Comparison of ENCODE assay signal across 1 fruit fly cellular context in genomic region chr3L:17846169-17846981, dm6.
TF ChIP-seq lines count a peak whose summit lies in the region.

Gene MED19, minus strand, starts transcription at chr3L:17846501.
Gene CG7430, plus strand, starts transcription at chr3L:17846916.

TF ChIP-seq in whole organism, embryonic, 481 proteins besides CTCF, POLR2A, EP300 and RAD21 (continued from another document):
- TF ChIP-seq CG8290 (GFP tag; optimal IDR thresholded peaks at IDR 0.05; lab: Kevin White, UChicago) (peak; percentile 11), CG8290 (tag; optimal IDR thresholded peaks at IDR 0.05; lab: Kevin White, UChicago) (peak in 1 of 2 experiments; percentile 68), mirr (GFP tag; optimal IDR thresholded peaks at IDR 0.05; lab: Kevin White, UChicago) (peak; percentile 48), h (optimal IDR thresholded peaks at IDR 0.05; lab: Kevin White, UChicago) (no peak), az2 (GFP tag; optimal IDR thresholded peaks at IDR 0.05; lab: Kevin White, UChicago) (no peak), ac (GFP tag; optimal IDR thresholded peaks at IDR 0.05; lab: Kevin White, UChicago) (peak; percentile 34), CG34224 (GFP tag; IDR thresholded peaks at IDR 0.05; lab: Robert Waterston, UW; ENCODE audit: partially characterized antibody) (peak; percentile 28; the same call in 1 of the 3 replicates), CG11560 (tag; IDR thresholded peaks at IDR 0.05; lab: Robert Waterston, UW) (peak; percentile 94), HHEX (GFP tag; optimal IDR thresholded peaks at IDR 0.05; lab: Kevin White, UChicago) (peak; percentile 2), trem (tag; optimal IDR thresholded peaks at IDR 0.05; lab: Kevin White, UChicago) (peak; percentile 36), pita (GFP tag; optimal IDR thresholded peaks at IDR 0.05; lab: Kevin White, UChicago) (no peak), amos (GFP tag; IDR thresholded peaks at IDR 0.05; lab: Robert Waterston, UW; ENCODE audit: partially characterized antibody) (peak; percentile 62), NK7.1 (GFP tag; optimal IDR thresholded peaks at IDR 0.05; lab: Kevin White, UChicago) (no peak), pzg (GFP tag; optimal IDR thresholded peaks at IDR 0.05; lab: Kevin White, UChicago) (peak; percentile 91), slbo (GFP tag; IDR thresholded peaks at IDR 0.05; lab: Robert Waterston, UW) (peak; percentile 24; the same call in 1 of the 2 replicates), CG31365 (tag; optimal IDR thresholded peaks at IDR 0.05; lab: Kevin White, UChicago) (no peak), Hsf (GFP tag; optimal IDR thresholded peaks at IDR 0.05; lab: Kevin White, UChicago) (no peak), trh (GFP tag; optimal IDR thresholded peaks at IDR 0.05; lab: Kevin White, UChicago) (no peak), Hmr (GFP tag; optimal IDR thresholded peaks at IDR 0.05; lab: Kevin White, UChicago) (peak; percentile 45), CG7745 (tag; optimal IDR thresholded peaks at IDR 0.05; lab: Kevin White, UChicago) (peak; percentile 1), Xbp1 (GFP tag; optimal IDR thresholded peaks at IDR 0.05; lab: Kevin White, UChicago) (peak; percentile 14), gt (GFP tag; IDR thresholded peaks at IDR 0.05; lab: Robert Waterston, UW) (no peak), Dp (GFP tag; optimal IDR thresholded peaks at IDR 0.05; lab: Kevin White, UChicago) (peak; percentile 13), Fer2 (tag; optimal IDR thresholded peaks at IDR 0.05; lab: Kevin White, UChicago) (no peak), CG14710 (tag; optimal IDR thresholded peaks at IDR 0.05; lab: Kevin White, UChicago) (peak; percentile 59), tio (GFP tag; optimal IDR thresholded peaks at IDR 0.05; lab: Kevin White, UChicago) (no peak), nom (GFP tag; optimal IDR thresholded peaks at IDR 0.05; lab: Kevin White, UChicago) (peak; percentile 70), CG12071 (GFP tag; optimal IDR thresholded peaks at IDR 0.05; lab: Kevin White, UChicago) (no peak), ci (GFP tag; IDR thresholded peaks at IDR 0.05; lab: Robert Waterston, UW) (peak; percentile 68), mld (GFP tag; IDR thresholded peaks at IDR 0.05; lab: Robert Waterston, UW; ENCODE audit: partially characterized antibody) (0 out of 3 replicates have a peak, but pooled peaks have one; percentile 50), tll (GFP tag; optimal IDR thresholded peaks at IDR 0.05; lab: Kevin White, UChicago) (peak in 1 of 2 experiments; percentile 25), Trl (optimal IDR thresholded peaks at IDR 0.05; lab: Kevin White, UChicago) (peak in 1 of 2 experiments; percentile 26), Trl (GFP tag; optimal IDR thresholded peaks at IDR 0.05; lab: Kevin White, UChicago) (no peak), CG17361 (GFP tag; IDR thresholded peaks at IDR 0.05; lab: Robert Waterston, UW) (peak; percentile 54; the same call in 2 of the 3 replicates), CG2116 (GFP tag; optimal IDR thresholded peaks at IDR 0.05; lab: Kevin White, UChicago) (peak; percentile 99), CG10979 (tag; optimal IDR thresholded peaks at IDR 0.05; lab: Kevin White, UChicago) (peak; percentile 27), CG1603 (tag; optimal IDR thresholded peaks at IDR 0.05; lab: Kevin White, UChicago) (peak; percentile 61), CG12391 (tag; optimal IDR thresholded peaks at IDR 0.05; lab: Kevin White, UChicago) (peak; percentile 22), NFAT (GFP tag; IDR thresholded peaks at IDR 0.05; lab: Robert Waterston, UW) (peak; percentile 55), gsb-n (tag; optimal IDR thresholded peaks at IDR 0.05; lab: Kevin White, UChicago) (no peak), Opbp (GFP tag; IDR thresholded peaks at IDR 0.05; lab: Robert Waterston, UW; ENCODE audit: partially characterized antibody) (peak; percentile 60; the same call in 2 of the 3 replicates), CG17912 (GFP tag; optimal IDR thresholded peaks at IDR 0.05; lab: Kevin White, UChicago) (peak; percentile 31), sr (GFP tag; IDR thresholded peaks at IDR 0.05; lab: Robert Waterston, UW) (peak; percentile 65; the same call in 2 of the 3 replicates), CG34376 (GFP tag; optimal IDR thresholded peaks at IDR 0.05; lab: Kevin White, UChicago) (peak; percentile 50), ato (GFP tag; IDR thresholded peaks at IDR 0.05; lab: Robert Waterston, UW; ENCODE audit: partially characterized antibody) (peak; percentile 9; the same call in 1 of the 2 replicates), Nf-YC (tag; optimal IDR thresholded peaks at IDR 0.05; lab: Kevin White, UChicago) (peak; percentile 2), CG4617 (GFP tag; optimal IDR thresholded peaks at IDR 0.05; lab: Kevin White, UChicago; ENCODE audit: borderline replicate concordance) (peak; percentile 79), CG8944 (GFP tag; optimal IDR thresholded peaks at IDR 0.05; lab: Kevin White, UChicago) (no peak), her (GFP tag; optimal IDR thresholded peaks at IDR 0.05; lab: Kevin White, UChicago) (peak; percentile 46), Gug (GFP tag; IDR thresholded peaks at IDR 0.05; lab: Robert Waterston, UW) (no peak), zfh2 (GFP tag; optimal IDR thresholded peaks at IDR 0.05; lab: Kevin White, UChicago) (no peak), nerfin-1 (tag; optimal IDR thresholded peaks at IDR 0.05; lab: Kevin White, UChicago) (peak; percentile 32), CG9817 (tag; optimal IDR thresholded peaks at IDR 0.05; lab: Kevin White, UChicago) (no peak), CG33213 (GFP tag; optimal IDR thresholded peaks at IDR 0.05; lab: Kevin White, UChicago) (peak; percentile 45), Mrtf (GFP tag; IDR thresholded peaks at IDR 0.05; lab: Robert Waterston, UW) (no peak), ftz-f1 (GFP tag; optimal IDR thresholded peaks at IDR 0.05; lab: Kevin White, UChicago) (peak; percentile 96), Lhr (GFP tag; optimal IDR thresholded peaks at IDR 0.05; lab: Kevin White, UChicago) (peak; percentile 79), CG17829 (tag; optimal IDR thresholded peaks at IDR 0.05; lab: Kevin White, UChicago) (peak; percentile 29), Tbp (GFP tag; optimal IDR thresholded peaks at IDR 0.05; lab: Kevin White, UChicago) (no peak), CG17612 (GFP tag; IDR thresholded peaks at IDR 0.05; lab: Robert Waterston, UW) (no peak), CG31441 (GFP tag; IDR thresholded peaks at IDR 0.05; lab: Robert Waterston, UW) (peak; percentile 43), gcm (GFP tag; optimal IDR thresholded peaks at IDR 0.05; lab: Kevin White, UChicago) (peak; percentile 20), CG7928 (GFP tag; optimal IDR thresholded peaks at IDR 0.05; lab: Kevin White, UChicago) (peak; percentile 62), B-H1 (GFP tag; IDR thresholded peaks at IDR 0.05; lab: Robert Waterston, UW) (no peak), wek (GFP tag; optimal IDR thresholded peaks at IDR 0.05; lab: Kevin White, UChicago) (peak; percentile 16), CG10366 (GFP tag; IDR thresholded peaks at IDR 0.05; lab: Robert Waterston, UW) (no peak), CG6254 (GFP tag; optimal IDR thresholded peaks at IDR 0.05; lab: Kevin White, UChicago) (no peak), CG13296 (GFP tag; optimal IDR thresholded peaks at IDR 0.05; lab: Kevin White, UChicago) (peak; percentile 12), wor (GFP tag; IDR thresholded peaks at IDR 0.05; lab: Robert Waterston, UW) (no peak), MESR4 (GFP tag; optimal IDR thresholded peaks at IDR 0.05; lab: Kevin White, UChicago) (peak; percentile 100), hbn (GFP tag; IDR thresholded peaks at IDR 0.05; lab: Robert Waterston, UW; ENCODE audit: partially characterized antibody) (peak; percentile 59), CG12659 (GFP tag; optimal IDR thresholded peaks at IDR 0.05; lab: Kevin White, UChicago) (peak; percentile 73), Stat92E (GFP tag; optimal IDR thresholded peaks at IDR 0.05; lab: Kevin White, UChicago) (peak in 1 of 3 experiments; percentile 14), Nf-YB (GFP tag; optimal IDR thresholded peaks at IDR 0.05; lab: Kevin White, UChicago) (no peak), CG16813 (GFP tag; IDR thresholded peaks at IDR 0.05; lab: Robert Waterston, UW; ENCODE audit: partially characterized antibody) (peak; percentile 49), crp (GFP tag; optimal IDR thresholded peaks at IDR 0.05; lab: Kevin White, UChicago) (peak in 1 of 2 experiments; percentile 34), Ets97D (GFP tag; optimal IDR thresholded peaks at IDR 0.05; lab: Kevin White, UChicago) (peak; percentile 72), phol (tag; optimal IDR thresholded peaks at IDR 0.05; lab: Kevin White, UChicago) (peak; percentile 98), nmo (GFP tag; optimal IDR thresholded peaks at IDR 0.05; lab: Kevin White, UChicago) (peak; percentile 45), CoRest (tag; optimal IDR thresholded peaks at IDR 0.05; lab: Kevin White, UChicago) (peak; percentile 46), CG10147 (GFP tag; optimal IDR thresholded peaks at IDR 0.05; lab: Kevin White, UChicago) (peak; percentile 27), Fer1 (GFP tag; optimal IDR thresholded peaks at IDR 0.05; lab: Kevin White, UChicago) (peak; percentile 70), CG9437 (GFP tag; optimal IDR thresholded peaks at IDR 0.05; lab: Kevin White, UChicago) (peak; percentile 20), CG10565 (GFP tag; optimal IDR thresholded peaks at IDR 0.05; lab: Kevin White, UChicago) (no peak), Dref (GFP tag; IDR thresholded peaks at IDR 0.05; lab: Robert Waterston, UW) (peak; percentile 76), CG10267 (tag; optimal IDR thresholded peaks at IDR 0.05; lab: Kevin White, UChicago) (peak; percentile 21), Jarid2 (GFP tag; optimal IDR thresholded peaks at IDR 0.05; lab: Kevin White, UChicago) (peak; percentile 84), vvl (GFP tag; IDR thresholded peaks at IDR 0.05; lab: Robert Waterston, UW) (peak; percentile 20; the same call in 1 of the 2 replicates), D19A (tag; optimal IDR thresholded peaks at IDR 0.05; lab: Kevin White, UChicago) (no peak), CG1647 (GFP tag; optimal IDR thresholded peaks at IDR 0.05; lab: Kevin White, UChicago) (no peak), knrl (GFP tag; IDR thresholded peaks at IDR 0.05; lab: Robert Waterston, UW; ENCODE audit: partially characterized antibody) (peak; percentile 44; the same call in 2 of the 3 replicates), chm (GFP tag; IDR thresholded peaks at IDR 0.05; lab: Robert Waterston, UW) (0 out of 2 replicates have a peak, but pooled peaks have one; percentile 37), Adf1 (GFP tag; IDR thresholded peaks at IDR 0.05; lab: Robert Waterston, UW) (peak; percentile 36; the same call in 1 of the 2 replicates), caup (GFP tag; optimal IDR thresholded peaks at IDR 0.05; lab: Kevin White, UChicago; ENCODE audit: severe bottlenecking) (no peak), BEAF-32 (GFP tag; optimal IDR thresholded peaks at IDR 0.05; lab: Kevin White, UChicago) (peak; percentile 80), aop (GFP tag; IDR thresholded peaks at IDR 0.05; lab: Robert Waterston, UW) (no peak), CG17328 (GFP tag; IDR thresholded peaks at IDR 0.05; lab: Robert Waterston, UW) (0 out of 2 replicates have a peak, but pooled peaks have one; percentile 7), PHDP (tag; optimal IDR thresholded peaks at IDR 0.05; lab: Kevin White, UChicago) (peak; percentile 23), unpg (GFP tag; optimal IDR thresholded peaks at IDR 0.05; lab: Kevin White, UChicago) (peak; percentile 35), unc-4 (GFP tag; IDR thresholded peaks at IDR 0.05; lab: Robert Waterston, UW; ENCODE audit: partially characterized antibody) (no peak), Ptx1 (GFP tag; IDR thresholded peaks at IDR 0.05; lab: Robert Waterston, UW) (peak; percentile 17; the same call in 1 of the 2 replicates), CG7271 (tag; optimal IDR thresholded peaks at IDR 0.05; lab: Kevin White, UChicago) (peak; percentile 51), CG2712 (tag; optimal IDR thresholded peaks at IDR 0.05; lab: Kevin White, UChicago) (peak; percentile 26), NfI (GFP tag; optimal IDR thresholded peaks at IDR 0.05; lab: Kevin White, UChicago) (peak; percentile 1), dm (GFP tag; optimal IDR thresholded peaks at IDR 0.05; lab: Kevin White, UChicago) (peak; percentile 34), zen (tag; optimal IDR thresholded peaks at IDR 0.05; lab: Kevin White, UChicago) (peak; percentile 61), stwl (tag; optimal IDR thresholded peaks at IDR 0.05; lab: Kevin White, UChicago) (peak; percentile 36), sna (GFP tag; IDR thresholded peaks at IDR 0.05; lab: Robert Waterston, UW; ENCODE audit: partially characterized antibody) (peak; percentile 49; the same call in 1 of the 2 replicates), cg (GFP tag; optimal IDR thresholded peaks at IDR 0.05; lab: Kevin White, UChicago) (peak; percentile 95), HLH4C (GFP tag; IDR thresholded peaks at IDR 0.05; lab: Robert Waterston, UW; ENCODE audit: partially characterized antibody) (peak; percentile 48), CG8478 (optimal IDR thresholded peaks at IDR 0.05; lab: Kevin White, UChicago) (peak; percentile 63), CG9797 (GFP tag; optimal IDR thresholded peaks at IDR 0.05; lab: Kevin White, UChicago) (peak; percentile 88)
